Worm (Caenorhabditis elegans) whole organism, L4 larva: ENCODE measurements around the gene C01G10.7.

Experiments used
- F26F4.8 ChIP-seq: fragments of 200-800 bp; sonication (Bioruptor generic); conservative IDR thresholded peaks from 2 replicates; pipeline ENCODE4 v1.3.6; 2022; ENCODE audit warnings: missing genetic modification characterization, missing compliant biosample characterization
- F49E8.2 ChIP-seq: sonication (generic microtip); optimal IDR thresholded peaks from 2 replicates; lab custom pipeline; 2016; ENCODE audit warnings: missing compliant biosample characterization, mild to moderate bottlenecking, missing genetic modification characterization, borderline replicate concordance
- T20F7.1 ChIP-seq: fragments of 200-800 bp; sonication (Bioruptor generic); optimal IDR thresholded peaks from 2 replicates; lab custom pipeline; 2018; ENCODE audit warnings: mild to moderate bottlenecking, missing genetic modification characterization, missing compliant biosample characterization
- Y48G9A.11 ChIP-seq: fragments of 200-800 bp; sonication (Bioruptor generic); IDR thresholded peaks from 2 replicates; pipeline ENCODE4 v1.3.6; 2022; ENCODE audit warnings: missing genetic modification reagents, missing genetic modification characterization, missing compliant biosample characterization
- ama-1 ChIP-seq: fragments of 150-350 bp; optimal IDR thresholded peaks from 2 replicates; lab custom pipeline; 2014; ENCODE audit warnings: inconsistent platforms, mixed read lengths
- ceh-82 ChIP-seq: sonication (generic microtip); optimal IDR thresholded peaks from 2 replicates; lab custom pipeline; 2017; ENCODE audit warnings: missing biosample characterization, missing genetic modification characterization
- egl-27 ChIP-seq: sonication (generic microtip); optimal IDR thresholded peaks from 3 replicates; lab custom pipeline; 2017; ENCODE audit warnings: missing biosample characterization, missing genetic modification reagents, missing genetic modification characterization
- egl-43 ChIP-seq: fragments of 200-800 bp; sonication (Bioruptor generic); IDR thresholded peaks from 2 replicates; pipeline ENCODE4 v1.3.6; 2022; ENCODE audit warnings: missing genetic modification reagents, missing genetic modification characterization, missing compliant biosample characterization
- mep-1 ChIP-seq: fragments of 150-350 bp; sonication (generic microtip); optimal IDR thresholded peaks from 3 replicates; lab custom pipeline; 2014; ENCODE audit warnings: missing biosample characterization, missing genetic modification characterization
- nhr-28 ChIP-seq: fragments of 150-350 bp; optimal IDR thresholded peaks from 2 replicates; lab custom pipeline; 2014; ENCODE audit warnings: missing biosample characterization, missing genetic modification characterization
- zip-11 ChIP-seq: fragments of 200-800 bp; sonication (Bioruptor generic); IDR thresholded peaks from 2 replicates; pipeline ENCODE4 v1.3.6; 2022; ENCODE audit warnings: missing genetic modification characterization, missing compliant biosample characterization

DNA sequence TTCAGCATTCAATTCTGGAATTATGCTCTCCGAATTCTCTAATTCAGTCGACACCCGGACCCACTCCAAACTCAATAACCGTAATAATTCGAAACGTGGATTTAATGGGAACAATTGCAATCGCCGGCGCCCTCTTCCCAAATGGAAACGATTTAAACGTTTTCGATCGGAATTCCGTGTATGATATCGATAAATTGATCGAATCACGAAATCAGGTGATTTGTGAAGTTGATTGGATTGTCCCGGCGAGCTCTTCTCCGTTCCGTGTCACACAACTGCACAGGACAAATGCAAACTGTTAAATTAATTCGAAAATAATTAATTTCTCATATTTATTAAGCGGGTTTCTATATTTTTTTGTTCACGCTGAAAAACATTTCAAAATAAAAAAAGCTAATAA lies 29.7 kb upstream of the C01G10.7 start, which contains the start of gene C25D7.16:
- no peak for TF ChIP-seq F49E8.2 (tag; lab: Kevin White, UChicago)
- TF ChIP-seq nhr-28 (tag; lab: Kevin White, UChicago) = no peak
- TF ChIP-seq mep-1 = no peak
- no peak for TF ChIP-seq zip-11 (GFP tag; lab: Robert Waterston, UW)
- TF ChIP-seq egl-27 (tag; lab: Kevin White, UChicago) = no peak
- no peak for TF ChIP-seq ama-1 (lab: Kevin White, UChicago)
- no peak for TF ChIP-seq Y48G9A.11 (GFP tag; lab: Robert Waterston, UW)
- no peak for TF ChIP-seq ceh-82
- TF ChIP-seq T20F7.1 (GFP tag; lab: Kevin White, UChicago) = no peak
- TF ChIP-seq F26F4.8 = no peak
- TF ChIP-seq egl-43 (GFP tag; lab: Robert Waterston, UW) = no peak
